Worm (Caenorhabditis elegans): Measurements from ENCODE around the gene mlc-7.

- no peak for TF ChIP-seq pha-4 (tag; optimal IDR thresholded peaks at IDR 0.05)
- TF ChIP-seq ceh-83 (GFP tag; optimal IDR thresholded peaks at IDR 0.05), result no peak
- no peak for TF ChIP-seq ces-1 (GFP tag; optimal IDR thresholded peaks at IDR 0.05)
- TF ChIP-seq unc-62 (GFP tag; optimal IDR thresholded peaks at IDR 0.05), result no peak
- TF ChIP-seq unc-120 (tag; optimal IDR thresholded peaks at IDR 0.05; ENCODE audit: poor library complexity, severe bottlenecking), result no peak
- no peak for TF ChIP-seq snpc-4 (tag; optimal IDR thresholded peaks at IDR 0.05)
- TF ChIP-seq blmp-1 (tag; optimal IDR thresholded peaks at IDR 0.05), result no peak
- no peak for TF ChIP-seq ceh-43 (GFP tag; optimal IDR thresholded peaks at IDR 0.05)
- TF ChIP-seq nhr-2 (tag; optimal IDR thresholded peaks at IDR 0.05), result no peak
- no peak for TF ChIP-seq unc-39 (tag; optimal IDR thresholded peaks at IDR 0.05)
- TF ChIP-seq elt-1 (tag; optimal IDR thresholded peaks at IDR 0.05; ENCODE audit: borderline replicate concordance, insufficient read depth), result no peak
- no peak for TF ChIP-seq ztf-11 (tag; optimal IDR thresholded peaks at IDR 0.05)
- TF ChIP-seq mab-5 (tag; optimal IDR thresholded peaks at IDR 0.05), result no peak
These were observed 18.8 kb downstream of the mlc-7 start for ce11 chrIII:13770017-13770416.

Data from whole organism, mixed stage, embryonic.